Worm (Caenorhabditis elegans): ENCODE measurements around the gene T09F5.20.

T09F5.20 gene

DNA sequence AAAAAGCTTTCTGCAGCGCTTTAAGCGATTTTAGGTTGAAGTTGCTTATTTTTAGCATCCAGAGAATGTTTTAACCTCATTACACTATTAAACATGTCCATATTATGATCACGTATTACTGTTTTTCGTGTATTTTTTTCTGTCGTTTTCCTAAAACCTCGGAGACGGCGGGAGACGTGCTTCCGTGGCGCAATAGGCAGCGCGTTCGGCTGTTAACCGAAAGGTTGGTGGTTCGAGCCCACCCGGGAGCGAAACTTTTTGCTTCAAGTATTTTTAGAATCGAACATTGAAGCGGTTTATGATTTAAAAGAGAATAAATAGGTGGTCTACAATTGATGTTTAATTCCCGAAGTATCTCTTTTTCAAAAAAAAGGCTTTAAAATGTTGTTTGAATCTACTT lies 8.8 kb upstream of the T09F5.20 start:
- TF ChIP-seq lin-39 (tag; optimal IDR thresholded peaks at IDR 0.05) (no peak), fos-1 (tag; optimal IDR thresholded peaks at IDR 0.05) (peak; percentile 8), sma-3 (GFP tag; optimal IDR thresholded peaks at IDR 0.05) (peak; percentile 22)

DNA sequence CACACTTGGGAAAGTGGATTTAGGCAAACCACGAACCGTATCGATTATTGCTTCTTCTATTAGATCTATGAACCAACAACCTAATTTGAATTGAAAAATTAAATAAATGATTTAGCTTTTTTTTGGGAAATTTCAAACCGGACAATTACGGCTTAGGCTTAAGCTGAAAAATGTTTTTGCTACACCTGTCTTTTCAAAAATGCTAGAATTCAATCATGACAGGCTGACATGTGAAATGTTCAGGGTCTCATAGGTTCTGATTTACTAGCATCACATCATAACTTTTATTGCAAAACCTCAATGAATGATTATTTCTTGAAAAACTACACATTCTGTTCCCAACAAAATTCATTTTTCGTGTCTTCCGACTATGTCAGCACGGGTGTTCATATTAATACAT lies 5.6 kb upstream of the T09F5.20 start, which contains the start of gene srh-55:
TSS of gene srh-55 (plus strand) at position 301 of the 400 bp plus-strand sequence.
- TF ChIP-seq peb-1 (tag; optimal IDR thresholded peaks at IDR 0.05) (no peak), ztf-11 (tag; optimal IDR thresholded peaks at IDR 0.05) (no peak), mab-5 (tag; optimal IDR thresholded peaks at IDR 0.05) (no peak), lsy-2 (tag; optimal IDR thresholded peaks at IDR 0.05) (no peak), fos-1 (tag; optimal IDR thresholded peaks at IDR 0.05) (no peak), nhr-237 (tag; optimal IDR thresholded peaks at IDR 0.05) (no peak), elt-3 (tag; optimal IDR thresholded peaks at IDR 0.05) (no peak), mdl-1 (tag; optimal IDR thresholded peaks at IDR 0.05) (no peak), nhr-12 (tag; optimal IDR thresholded peaks at IDR 0.05) (no peak), nhr-129 (tag; optimal IDR thresholded peaks at IDR 0.05) (no peak), nhr-25 (tag; optimal IDR thresholded peaks at IDR 0.05) (no peak), nhr-23 (tag; optimal IDR thresholded peaks at IDR 0.05) (no peak), ceh-82 (tag; optimal IDR thresholded peaks at IDR 0.05) (no peak), lin-11 (tag; optimal IDR thresholded peaks at IDR 0.05) (no peak), ceh-16 (tag; optimal IDR thresholded peaks at IDR 0.05) (no peak), sma-3 (GFP tag; optimal IDR thresholded peaks at IDR 0.05) (no peak), ZK546.5 (tag; optimal IDR thresholded peaks at IDR 0.05) (no peak), unc-39 (tag; optimal IDR thresholded peaks at IDR 0.05) (no peak)

DNA sequence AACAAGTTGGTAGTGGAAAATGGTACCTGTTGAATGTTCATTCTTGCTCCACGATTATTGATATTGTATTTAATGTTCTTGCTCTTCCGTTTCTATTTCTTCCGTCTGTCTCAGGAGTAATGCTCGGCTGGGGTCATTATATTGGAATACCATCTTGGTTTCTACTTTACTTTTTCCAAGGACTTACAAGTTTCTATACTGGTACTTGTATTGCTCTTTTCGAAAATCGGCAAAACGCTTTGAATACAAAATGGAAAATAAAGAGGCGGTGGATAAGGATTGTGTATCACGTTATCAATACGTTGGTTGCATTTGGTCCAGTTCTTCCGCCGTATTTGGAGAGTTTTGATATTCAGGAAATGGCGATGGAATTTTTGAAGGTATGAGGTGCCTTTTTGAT lies 4.3 kb upstream of the T09F5.20 start:
- TF ChIP-seq ceh-82 (tag; optimal IDR thresholded peaks at IDR 0.05) (no peak), nhr-25 (tag; optimal IDR thresholded peaks at IDR 0.05) (no peak), nhr-6 (tag; optimal IDR thresholded peaks at IDR 0.05) (no peak), blmp-1 (tag; optimal IDR thresholded peaks at IDR 0.05; ENCODE audit: insufficient read depth) (no peak), ztf-4 (tag; optimal IDR thresholded peaks at IDR 0.05) (no peak), nhr-77 (tag; optimal IDR thresholded peaks at IDR 0.05) (no peak), lin-13 (GFP tag; optimal IDR thresholded peaks at IDR 0.05) (no peak), unc-39 (tag; optimal IDR thresholded peaks at IDR 0.05) (no peak), ZK546.5 (tag; optimal IDR thresholded peaks at IDR 0.05) (no peak), ama-1 (optimal IDR thresholded peaks at IDR 0.05) (no peak)

DNA sequence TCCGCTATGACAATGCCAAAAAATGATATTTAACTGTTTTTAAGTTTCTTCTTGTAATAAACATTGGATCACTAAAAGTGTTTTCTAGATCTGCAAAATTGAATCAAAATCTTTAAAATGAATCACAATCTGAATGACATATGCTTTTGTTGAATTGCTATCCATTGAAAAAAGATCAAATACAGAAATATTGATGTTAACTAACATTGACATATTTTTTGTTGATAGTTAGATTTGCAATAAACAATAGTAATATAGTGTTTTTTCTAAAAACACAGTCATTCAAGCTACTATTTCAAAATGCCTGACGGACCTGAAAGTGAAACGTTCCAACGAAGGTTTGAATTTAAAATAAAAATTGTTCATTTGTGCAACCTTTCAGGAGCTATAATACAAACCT lies 3.0 kb upstream of the T09F5.20 start, which contains the start of gene T09F5.2:
TSS of gene T09F5.2 (plus strand) at position 301 of the 400 bp plus-strand sequence.
- TF ChIP-seq R02D3.7 (tag; optimal IDR thresholded peaks at IDR 0.05) = no peak
- TF ChIP-seq ceh-82 (tag; optimal IDR thresholded peaks at IDR 0.05) = no peak
- no peak for TF ChIP-seq alr-1 (tag; optimal IDR thresholded peaks at IDR 0.05)
- TF ChIP-seq C34F6.9 (tag; optimal IDR thresholded peaks at IDR 0.05) = no peak
- no peak for TF ChIP-seq mbf-1 (tag; optimal IDR thresholded peaks at IDR 0.05)
- no peak for TF ChIP-seq lin-11 (tag; optimal IDR thresholded peaks at IDR 0.05)
- TF ChIP-seq egl-27 (tag; optimal IDR thresholded peaks at IDR 0.05) = no peak
- TF ChIP-seq Y55F3AM.14 (GFP tag; optimal IDR thresholded peaks at IDR 0.05) = no peak
- no peak for TF ChIP-seq nhr-11 (tag; optimal IDR thresholded peaks at IDR 0.05)
- TF ChIP-seq elt-3 (tag; optimal IDR thresholded peaks at IDR 0.05) = no peak
- TF ChIP-seq nhr-10 (tag; optimal IDR thresholded peaks at IDR 0.05) = no peak
- TF ChIP-seq nhr-25 (tag; optimal IDR thresholded peaks at IDR 0.05) = no peak
- no peak for TF ChIP-seq zag-1 (tag; optimal IDR thresholded peaks at IDR 0.05)

DNA sequence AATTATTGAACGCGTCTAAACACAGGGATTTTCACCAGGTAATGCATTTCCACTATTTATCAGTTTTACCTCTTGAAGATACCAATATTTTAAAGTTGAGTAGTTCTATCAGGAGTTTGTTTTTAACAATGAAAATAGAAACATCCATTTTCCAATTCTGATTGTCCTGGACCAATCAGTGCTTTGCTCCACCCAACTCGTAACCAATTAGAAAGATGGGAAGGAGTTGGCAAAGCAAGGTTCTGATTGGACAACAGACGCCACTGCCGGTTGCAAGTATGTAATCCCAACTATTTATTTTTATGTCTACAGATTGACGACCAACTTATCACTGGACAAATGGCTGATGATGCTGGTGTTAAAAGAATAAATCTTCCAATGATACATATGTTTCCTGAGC lies 2.5 kb upstream of the T09F5.20 start:
- TF ChIP-seq unc-62 (GFP tag; optimal IDR thresholded peaks at IDR 0.05) (no peak), nhr-77 (tag; optimal IDR thresholded peaks at IDR 0.05) (no peak), nhr-6 (tag; optimal IDR thresholded peaks at IDR 0.05) (no peak), sma-9 (GFP tag; optimal IDR thresholded peaks at IDR 0.05) (no peak), sma-9 (tag; optimal IDR thresholded peaks at IDR 0.05) (no peak), C34F6.9 (tag; optimal IDR thresholded peaks at IDR 0.05) (no peak), lsy-2 (tag; optimal IDR thresholded peaks at IDR 0.05) (no peak), fos-1 (tag; optimal IDR thresholded peaks at IDR 0.05) (no peak), blmp-1 (tag; optimal IDR thresholded peaks at IDR 0.05; ENCODE audit: insufficient read depth) (no peak), sem-4 (tag; optimal IDR thresholded peaks at IDR 0.05) (no peak), elt-3 (tag; optimal IDR thresholded peaks at IDR 0.05) (no peak), unc-39 (tag; optimal IDR thresholded peaks at IDR 0.05) (no peak), elt-1 (tag; optimal IDR thresholded peaks at IDR 0.05) (no peak), R02D3.7 (tag; optimal IDR thresholded peaks at IDR 0.05) (no peak), skn-1 (tag; optimal IDR thresholded peaks at IDR 0.05) (no peak), nhr-25 (tag; optimal IDR thresholded peaks at IDR 0.05) (no peak), nhr-23 (tag; optimal IDR thresholded peaks at IDR 0.05) (no peak), crh-2 (tag; optimal IDR thresholded peaks at IDR 0.05) (no peak), nhr-12 (tag; optimal IDR thresholded peaks at IDR 0.05) (no peak), ztf-1 (GFP tag; conservative IDR thresholded peaks at IDR 0.05) (no peak), mab-5 (tag; optimal IDR thresholded peaks at IDR 0.05) (no peak)

All from whole organism, L2 larva.